Fruit fly (Drosophila melanogaster) whole organism, prepupa: ENCODE data around the gene CG15169.

Source experiments
- Blimp-1 ChIP-seq: fragments of 200-800 bp; sonication (Bioruptor generic); optimal IDR thresholded peaks from 3 replicates; lab custom pipeline; 2017; ENCODE audit warnings: missing biosample characterization, missing genetic modification characterization, mild to moderate bottlenecking, moderate library complexity, missing genetic modification reagents
- CG10631 ChIP-seq: fragments of 200-800 bp; sonication (Bioruptor generic); optimal IDR thresholded peaks from 2 replicates; lab custom pipeline; 2016; ENCODE audit warnings: missing biosample characterization, missing genetic modification characterization
- CG10669 ChIP-seq: fragments of 200-800 bp; sonication (Bioruptor generic); optimal IDR thresholded peaks from 3 replicates; lab custom pipeline; 2018; ENCODE audit warnings: missing biosample characterization, mild to moderate bottlenecking, missing genetic modification characterization, moderate library complexity
- CG11294 ChIP-seq: fragments of 200-800 bp; sonication (Bioruptor generic); IDR thresholded peaks from 2 replicates; pipeline ENCODE4 v1.3.6; 2022; ENCODE audit warnings: missing biosample characterization, missing genetic modification characterization
- CG11902 ChIP-seq: fragments of 200-800 bp; sonication (Bioruptor generic); optimal IDR thresholded peaks from 3 replicates; lab custom pipeline; 2016; ENCODE audit warnings: missing biosample characterization, missing genetic modification characterization
- CG1621 ChIP-seq: fragments of 200-800 bp; sonication (Bioruptor generic); optimal IDR thresholded peaks from 3 replicates; lab custom pipeline; 2018; ENCODE audit warnings: missing biosample characterization, mild to moderate bottlenecking, missing genetic modification characterization
- CG16779 ChIP-seq: fragments of 200-800 bp; sonication (Bioruptor generic); optimal IDR thresholded peaks from 3 replicates; lab custom pipeline; 2017; ENCODE audit warnings: missing biosample characterization, mild to moderate bottlenecking, missing genetic modification characterization
- CG3032 ChIP-seq: fragments of 200-800 bp; optimal IDR thresholded peaks from 2 replicates; lab custom pipeline; 2019; ENCODE audit warnings: missing biosample characterization, mild to moderate bottlenecking, missing genetic modification characterization, moderate library complexity
- CG31627 ChIP-seq: fragments of 200-800 bp; sonication (Bioruptor generic); optimal IDR thresholded peaks from 3 replicates; lab custom pipeline; 2016; ENCODE audit warnings: missing biosample characterization, missing genetic modification characterization
- CG32006 ChIP-seq: fragments of 200-800 bp; sonication (Bioruptor generic); optimal IDR thresholded peaks from 3 replicates; lab custom pipeline; 2017; ENCODE audit warnings: missing biosample characterization, mild to moderate bottlenecking, missing genetic modification characterization
- CG34406 ChIP-seq: fragments of 200-800 bp; sonication (Bioruptor generic); optimal IDR thresholded peaks from 3 replicates; lab custom pipeline; 2016; ENCODE audit warnings: missing biosample characterization, missing genetic modification characterization
- CG3919 ChIP-seq: fragments of 200-800 bp; sonication (Bioruptor generic); optimal IDR thresholded peaks from 3 replicates; lab custom pipeline; 2016; ENCODE audit warnings: missing biosample characterization, missing genetic modification characterization
- CG4318 ChIP-seq: fragments of 200-800 bp; sonication (Bioruptor generic); optimal IDR thresholded peaks from 3 replicates; lab custom pipeline; 2017; ENCODE audit warnings: missing biosample characterization, mild to moderate bottlenecking, missing genetic modification characterization
- CG6163 ChIP-seq: fragments of 200-800 bp; sonication (Bioruptor generic); IDR thresholded peaks from 3 replicates; pipeline ENCODE4 v1.3.6; 2022; ENCODE audit warnings: missing biosample characterization, missing genetic modification characterization
- CG6276 ChIP-seq: fragments of 200-800 bp; sonication (Bioruptor generic); optimal IDR thresholded peaks from 2 replicates; lab custom pipeline; 2017; ENCODE audit warnings: missing biosample characterization, mild to moderate bottlenecking, missing genetic modification characterization
- CG6808 ChIP-seq: fragments of 200-800 bp; sonication (Bioruptor generic); optimal IDR thresholded peaks from 3 replicates; lab custom pipeline; 2017; ENCODE audit warnings: missing biosample characterization, missing genetic modification characterization, mild to moderate bottlenecking, moderate library complexity, missing genetic modification reagents
- CG6854 ChIP-seq: fragments of 200-800 bp; sonication (Bioruptor generic); optimal IDR thresholded peaks from 2 replicates; lab custom pipeline; 2017; ENCODE audit warnings: missing biosample characterization, mild to moderate bottlenecking, missing genetic modification characterization
- CG8119 ChIP-seq: fragments of 200-800 bp; sonication (Bioruptor generic); IDR thresholded peaks from 3 replicates; pipeline ENCODE4 v1.3.6; 2022; ENCODE audit warnings: missing biosample characterization, missing genetic modification characterization
- CG9139 ChIP-seq: fragments of 200-800 bp; sonication (Bioruptor generic); optimal IDR thresholded peaks from 3 replicates; lab custom pipeline; 2017; ENCODE audit warnings: missing biosample characterization, mild to moderate bottlenecking, missing genetic modification characterization
- Eip75B ChIP-seq: fragments of 200-800 bp; sonication (Bioruptor generic); optimal IDR thresholded peaks from 3 replicates; lab custom pipeline; 2016; ENCODE audit warnings: missing biosample characterization, missing genetic modification characterization
- Eip78C ChIP-seq: fragments of 200-800 bp; sonication (Bioruptor generic); peaks from one replicate; lab custom pipeline; 2016; ENCODE audit warnings: missing biosample characterization, missing genetic modification characterization
- Ets21C ChIP-seq: fragments of 200-800 bp; sonication (Bioruptor generic); optimal IDR thresholded peaks from 3 replicates; lab custom pipeline; 2016; ENCODE audit warnings: missing biosample characterization, missing genetic modification characterization
- Ets96B ChIP-seq: fragments of 200-800 bp; optimal IDR thresholded peaks from 2 replicates; lab custom pipeline; 2019; ENCODE audit warnings: missing biosample characterization, mild to moderate bottlenecking, missing genetic modification characterization, moderate library complexity
- Gug ChIP-seq: fragments of 200-800 bp; sonication (Bioruptor generic); IDR thresholded peaks from 2 replicates; pipeline ENCODE4 v1.3.6; 2022; ENCODE audit warnings: missing biosample characterization, missing genetic modification characterization
- Hr4 ChIP-seq: fragments of 200-800 bp; sonication (Bioruptor generic); optimal IDR thresholded peaks from 3 replicates; lab custom pipeline; 2016; ENCODE audit warnings: missing biosample characterization, missing genetic modification characterization
- Met ChIP-seq: fragments of 200-800 bp; sonication (Bioruptor generic); optimal IDR thresholded peaks from 3 replicates; lab custom pipeline; 2016; ENCODE audit warnings: missing biosample characterization, missing genetic modification characterization
- OdsH ChIP-seq: fragments of 200-800 bp; sonication (Bioruptor generic); optimal IDR thresholded peaks from 3 replicates; lab custom pipeline; 2016; ENCODE audit warnings: missing biosample characterization, missing genetic modification characterization
- Sox102F ChIP-seq: fragments of 200-800 bp; sonication (Bioruptor generic); optimal IDR thresholded peaks from 2 replicates; lab custom pipeline; 2016; ENCODE audit warnings: missing biosample characterization, mild to moderate bottlenecking, missing genetic modification characterization
- Sox14 ChIP-seq: fragments of 200-800 bp; sonication (Bioruptor generic); optimal IDR thresholded peaks from 3 replicates; lab custom pipeline; 2016; ENCODE audit warnings: missing biosample characterization, missing genetic modification characterization
- achi ChIP-seq: fragments of 200-800 bp; sonication (Bioruptor generic); optimal IDR thresholded peaks from 3 replicates; lab custom pipeline; 2016; ENCODE audit warnings: missing biosample characterization, missing genetic modification characterization
- acj6 ChIP-seq: fragments of 200-800 bp; sonication (Bioruptor generic); optimal IDR thresholded peaks from 3 replicates; lab custom pipeline; 2016; ENCODE audit warnings: missing biosample characterization, missing genetic modification characterization
- cyc ChIP-seq: fragments of 200-800 bp; sonication (Bioruptor generic); optimal IDR thresholded peaks from 3 replicates; lab custom pipeline; 2016; ENCODE audit warnings: missing biosample characterization, missing genetic modification characterization
- dsx ChIP-seq: fragments of 200-800 bp; optimal IDR thresholded peaks from 3 replicates; lab custom pipeline; 2019; ENCODE audit warnings: missing biosample characterization, mild to moderate bottlenecking, missing genetic modification characterization, moderate library complexity; ENCODE audit not compliant: poor library complexity, severe bottlenecking
- eg ChIP-seq: fragments of 200-800 bp; sonication (Bioruptor generic); IDR thresholded peaks from 3 replicates; pipeline ENCODE4 v1.3.6; 2022; ENCODE audit warnings: missing biosample characterization, missing genetic modification characterization
- esn ChIP-seq: fragments of 200-800 bp; sonication (Bioruptor generic); optimal IDR thresholded peaks from 2 replicates; lab custom pipeline; 2016; ENCODE audit warnings: missing biosample characterization, mild to moderate bottlenecking, missing genetic modification characterization, moderate library complexity
- fd59A ChIP-seq: fragments of 200-800 bp; sonication (Bioruptor generic); optimal IDR thresholded peaks from 2 replicates; lab custom pipeline; 2017; ENCODE audit warnings: missing biosample characterization, mild to moderate bottlenecking, missing genetic modification characterization, missing genetic modification reagents
- lz ChIP-seq: fragments of 200-800 bp; sonication (Bioruptor generic); optimal IDR thresholded peaks from 3 replicates; lab custom pipeline; 2016; ENCODE audit warnings: missing biosample characterization, missing genetic modification characterization
- net ChIP-seq: fragments of 200-800 bp; sonication (Bioruptor generic); optimal IDR thresholded peaks from 3 replicates; lab custom pipeline; 2016; ENCODE audit warnings: missing biosample characterization, missing genetic modification characterization
- pdm3 ChIP-seq: fragments of 200-800 bp; sonication (Bioruptor generic); optimal IDR thresholded peaks from 3 replicates; lab custom pipeline; 2016; ENCODE audit warnings: missing biosample characterization, missing genetic modification characterization
- salr ChIP-seq, 2 experiments: fragments of 200-800 bp; sonication (Bioruptor generic); optimal IDR thresholded peaks; 3 replicates each; lab custom pipeline; 2016 to 2018; ENCODE audit warnings: missing biosample characterization in 2 of 2, missing genetic modification characterization in 2 of 2, mild to moderate bottlenecking in 1 of 2
- svp ChIP-seq: fragments of 200-800 bp; sonication (Bioruptor generic); peaks from one replicate; lab custom pipeline; 2016; ENCODE audit warnings: missing biosample characterization, missing genetic modification characterization
- topi ChIP-seq: fragments of 200-800 bp; sonication (Bioruptor generic); optimal IDR thresholded peaks from 3 replicates; lab custom pipeline; 2016; ENCODE audit warnings: missing biosample characterization, missing genetic modification characterization
- vri ChIP-seq: fragments of 200-800 bp; sonication (Bioruptor generic); optimal IDR thresholded peaks from 3 replicates; lab custom pipeline; 2016; ENCODE audit warnings: missing biosample characterization, mild to moderate bottlenecking, missing genetic modification characterization

The CG15169 gene

dm6 chr2L:18987078-18987895 is 3.5 kb upstream of the CG15169 start, which contains the start of the genes Swip-1 and EMC5:
Gene Swip-1, minus strand, starts transcription at chr2L:18987280.
Gene EMC5, plus strand, starts transcription at chr2L:18987707.
- TF ChIP-seq svp (GFP tag; lab: Kevin White, UChicago) (no peak), CG6854 (peak; percentile 44), CG8119 (GFP tag; lab: Robert Waterston, UW) (0 out of 3 replicates have a peak, but pooled peaks have one; percentile 38), CG9139 (GFP tag; lab: Kevin White, UChicago) (no peak), OdsH (peak; percentile 36), Hr4 (peak; percentile 49), CG3919 (GFP tag; lab: Kevin White, UChicago) (peak; percentile 50), Ets96B (tag; lab: Kevin White, UChicago) (peak; percentile 46), CG16779 (no peak), Blimp-1 (GFP tag; lab: Kevin White, UChicago) (no peak), Eip78C (GFP tag; lab: Kevin White, UChicago) (peak; percentile 56), achi (GFP tag; lab: Kevin White, UChicago) (peak; percentile 20), CG10631 (GFP tag; lab: Kevin White, UChicago) (peak; percentile 71), CG11294 (GFP tag; lab: Robert Waterston, UW) (no peak), CG6808 (GFP tag; lab: Kevin White, UChicago) (peak; percentile 35), CG31627 (GFP tag; lab: Kevin White, UChicago) (peak; percentile 26), lz (GFP tag; lab: Kevin White, UChicago) (peak; percentile 26), CG6163 (GFP tag; lab: Robert Waterston, UW) (peak; percentile 61; the same call in 2 of the 3 replicates), CG10669 (GFP tag; lab: Kevin White, UChicago) (peak; percentile 9), Eip75B (GFP tag; lab: Kevin White, UChicago) (peak; percentile 18), topi (GFP tag; lab: Kevin White, UChicago) (peak; percentile 17), Met (peak; percentile 13), pdm3 (peak; percentile 2), fd59A (GFP tag; lab: Kevin White, UChicago) (no peak), cyc (GFP tag; lab: Kevin White, UChicago) (no peak), dsx (GFP tag; lab: Kevin White, UChicago) (peak; percentile 16), esn (GFP tag; lab: Kevin White, UChicago) (peak; percentile 61), CG1621 (tag; lab: Kevin White, UChicago) (no peak), Sox14 (GFP tag; lab: Kevin White, UChicago) (peak; percentile 10), eg (GFP tag; lab: Robert Waterston, UW) (peak; percentile 19; the same call in 2 of the 3 replicates), CG34406 (GFP tag; lab: Kevin White, UChicago) (peak; percentile 48), CG4318 (GFP tag; lab: Kevin White, UChicago) (peak; percentile 33), vri (GFP tag; lab: Kevin White, UChicago) (peak; percentile 27), acj6 (peak; percentile 35), CG11902 (GFP tag; lab: Kevin White, UChicago) (peak; percentile 51), Gug (GFP tag; lab: Robert Waterston, UW) (no peak), net (GFP tag; lab: Kevin White, UChicago) (peak; percentile 20), CG32006 (GFP tag; lab: Kevin White, UChicago) (peak; percentile 48), Ets21C (no peak), CG6276 (GFP tag; lab: Kevin White, UChicago) (no peak), salr (GFP tag; optimal IDR thresholded peaks at IDR 0.05; lab: Kevin White, UChicago) (peak in 1 of 2 experiments; percentile 58), Sox102F (peak; percentile 38), CG3032 (tag; lab: Kevin White, UChicago) (peak; percentile 66)
